ENCODE assay signal across 3 worm cellular contexts in genomic region chrII:10829572-10829971, ce11.
TF ChIP-seq lines count a peak whose summit lies in the region.

No protein-coding gene starts in this region.

TF ChIP-seq in whole organism, L3 larva, 47 proteins besides CTCF, POLR2A, EP300 and RAD21:
- peak; percentile 24 for TF ChIP-seq nfya-1 (tag; optimal IDR thresholded peaks at IDR 0.05; lab: Kevin White, UChicago; ENCODE audit: insufficient read depth)
- no peak for TF ChIP-seq fkh-10 (GFP tag; optimal IDR thresholded peaks at IDR 0.05; lab: Kevin White, UChicago)
- peak; percentile 84 for TF ChIP-seq lin-39 (tag; optimal IDR thresholded peaks at IDR 0.05; lab: Kevin White, UChicago)

TF ChIP-seq in whole organism, L4 larva, 104 proteins besides CTCF, POLR2A, EP300 and RAD21:
- TF ChIP-seq lir-3 (tag; optimal IDR thresholded peaks at IDR 0.05; lab: Kevin White, UChicago): no peak
- TF ChIP-seq nhr-41 (GFP tag; IDR thresholded peaks at IDR 0.05; lab: Robert Waterston, UW): no peak
- no peak for TF ChIP-seq madf-9 (GFP tag; conservative IDR thresholded peaks at IDR 0.05; lab: Robert Waterston, UW)
- TF ChIP-seq nhr-102 (tag; optimal IDR thresholded peaks at IDR 0.05; lab: Kevin White, UChicago): no peak
- no peak for TF ChIP-seq tra-1 (GFP tag; IDR thresholded peaks at IDR 0.05; lab: Robert Waterston, UW)
- TF ChIP-seq hmg-1.1 (GFP tag; IDR thresholded peaks at IDR 0.05; lab: Robert Waterston, UW): 0 out of 2 replicates have a peak, but pooled peaks have one; percentile 21
- 0 out of 2 replicates have a peak, but pooled peaks have one; percentile 14 for TF ChIP-seq set-16 (GFP tag; IDR thresholded peaks at IDR 0.05; lab: Robert Waterston, UW)

TF ChIP-seq in whole organism, young adult, 124 proteins besides CTCF, POLR2A, EP300 and RAD21:
- TF ChIP-seq zfh-2 (GFP tag; conservative IDR thresholded peaks at IDR 0.05; lab: Robert Waterston, UW): peak; percentile 54
- no peak for TF ChIP-seq lin-54 (GFP tag; optimal IDR thresholded peaks at IDR 0.05; lab: Kevin White, UChicago)
